Worm (Caenorhabditis elegans) whole organism, L4 larva: ENCODE data around the gene C45G9.9.

Source experiments
- D1046.2 ChIP-seq: fragments of 200-800 bp; sonication (Bioruptor generic); IDR thresholded peaks from 2 replicates; pipeline ENCODE4 v1.3.6; 2022; ENCODE audit warnings: missing genetic modification characterization, missing compliant biosample characterization
- F10B5.3 ChIP-seq: sonication (generic microtip); optimal IDR thresholded peaks from 2 replicates; lab custom pipeline; 2016; ENCODE audit warnings: mild to moderate bottlenecking, missing genetic modification characterization, missing compliant biosample characterization
- F44E2.7 ChIP-seq: fragments of 200-800 bp; sonication (Bioruptor generic); IDR thresholded peaks from 2 replicates; pipeline ENCODE4 v2.1.2; 2022; ENCODE audit warnings: missing genetic modification characterization, missing compliant biosample characterization
- T20F7.1 ChIP-seq: fragments of 200-800 bp; sonication (Bioruptor generic); optimal IDR thresholded peaks from 2 replicates; lab custom pipeline; 2018; ENCODE audit warnings: mild to moderate bottlenecking, missing genetic modification characterization, missing compliant biosample characterization
- T26A8.4 ChIP-seq: fragments of 200-800 bp; sonication (Bioruptor generic); IDR thresholded peaks from 2 replicates; pipeline ENCODE4 v1.3.6; 2022; ENCODE audit warnings: missing genetic modification characterization, missing compliant biosample characterization
- Y75B8A.6 ChIP-seq: fragments of 200-800 bp; sonication (Bioruptor generic); IDR thresholded peaks from 2 replicates; pipeline ENCODE4 v1.3.6; 2022; ENCODE audit warnings: missing genetic modification reagents, missing genetic modification characterization, missing compliant biosample characterization
- aly-2 ChIP-seq: sonication (generic microtip); optimal IDR thresholded peaks from 2 replicates; lab custom pipeline; 2018; ENCODE audit warnings: missing biosample characterization, missing genetic modification characterization
- ama-1 ChIP-seq: fragments of 150-350 bp; optimal IDR thresholded peaks from 2 replicates; lab custom pipeline; 2014; ENCODE audit warnings: inconsistent platforms, mixed read lengths
- ceh-20 ChIP-seq: fragments of 200-800 bp; sonication (Bioruptor generic); IDR thresholded peaks from 2 replicates; pipeline ENCODE4 v1.3.6; 2022; ENCODE audit warnings: missing genetic modification reagents, missing genetic modification characterization, missing compliant biosample characterization
- ceh-44 ChIP-seq: fragments of 200-800 bp; sonication (Bioruptor generic); IDR thresholded peaks from 2 replicates; pipeline ENCODE4 v1.3.6; 2022; ENCODE audit warnings: missing genetic modification reagents, missing genetic modification characterization, missing compliant biosample characterization
- ceh-62 ChIP-seq: sonication (generic microtip); optimal IDR thresholded peaks from 2 replicates; lab custom pipeline; 2017; ENCODE audit warnings: missing biosample characterization, missing genetic modification characterization
- ceh-82 ChIP-seq: sonication (generic microtip); optimal IDR thresholded peaks from 2 replicates; lab custom pipeline; 2017; ENCODE audit warnings: missing biosample characterization, missing genetic modification characterization
- ces-1 ChIP-seq: fragments of 150-350 bp; sonication (generic microtip); optimal IDR thresholded peaks from 4 replicates; lab custom pipeline; 2014; ENCODE audit warnings: missing biosample characterization, missing genetic modification reagents, missing genetic modification characterization
- daf-19 ChIP-seq: fragments of 200-800 bp; sonication (Bioruptor generic); conservative IDR thresholded peaks from 2 replicates; pipeline ENCODE4 v1.3.6; 2022; ENCODE audit warnings: missing genetic modification characterization, missing compliant biosample characterization
- dmd-6 ChIP-seq: fragments of 200-800 bp; sonication (Bioruptor generic); IDR thresholded peaks from 2 replicates; pipeline ENCODE4 v1.3.6; 2022; ENCODE audit warnings: missing genetic modification reagents, missing genetic modification characterization, missing compliant biosample characterization
- dmd-9 ChIP-seq: fragments of 200-800 bp; sonication (Bioruptor generic); IDR thresholded peaks from 2 replicates; pipeline ENCODE4 v1.3.6; 2022; ENCODE audit warnings: missing genetic modification reagents, missing genetic modification characterization, missing compliant biosample characterization
- dve-1 ChIP-seq: sonication (generic microtip); optimal IDR thresholded peaks from 2 replicates; lab custom pipeline; 2017; ENCODE audit warnings: antibody characterized with exemption, mild to moderate bottlenecking, missing genetic modification characterization, missing compliant biosample characterization; ENCODE audit not compliant: insufficient read depth
- fos-1 ChIP-seq: fragments of 150-350 bp; optimal IDR thresholded peaks from 2 replicates; lab custom pipeline; 2014; ENCODE audit warnings: missing biosample characterization, missing genetic modification characterization
- hlh-11 ChIP-seq: fragments of 200-800 bp; sonication (Bioruptor generic); optimal IDR thresholded peaks from 2 replicates; lab custom pipeline; 2018; ENCODE audit warnings: mild to moderate bottlenecking, missing genetic modification characterization, missing compliant biosample characterization
- lim-7 ChIP-seq: fragments of 200-800 bp; sonication (Bioruptor generic); IDR thresholded peaks from 2 replicates; pipeline ENCODE4 v1.3.6; 2022; ENCODE audit warnings: missing genetic modification characterization, missing compliant biosample characterization
- lin-39 ChIP-seq: fragments of 150-350 bp; optimal IDR thresholded peaks from 2 replicates; lab custom pipeline; 2014; ENCODE audit warnings: missing biosample characterization, missing genetic modification reagents, missing genetic modification characterization
- lir-3 ChIP-seq: sonication (generic microtip); optimal IDR thresholded peaks from 2 replicates; lab custom pipeline; 2016; ENCODE audit warnings: mild to moderate bottlenecking, missing genetic modification characterization, missing compliant biosample characterization
- lsy-2 ChIP-seq, 2 experiments: fragments of 150-350 bp in 1 of 2; sonication (generic microtip) in 1 of 2; optimal IDR thresholded peaks; 2 replicates each; lab custom pipeline; 2014 to 2017; ENCODE audit warnings: missing biosample characterization in 2 of 2, missing genetic modification characterization in 2 of 2
- mep-1 ChIP-seq: fragments of 150-350 bp; sonication (generic microtip); optimal IDR thresholded peaks from 3 replicates; lab custom pipeline; 2014; ENCODE audit warnings: missing biosample characterization, missing genetic modification characterization
- mxl-2 ChIP-seq: fragments of 200-800 bp; sonication (Bioruptor generic); conservative IDR thresholded peaks from 2 replicates; pipeline ENCODE4 v1.3.6; 2022; ENCODE audit warnings: missing genetic modification reagents, missing genetic modification characterization, missing compliant biosample characterization
- mxl-3 ChIP-seq: fragments of 200-800 bp; sonication (Bioruptor generic); optimal IDR thresholded peaks from 2 replicates; lab custom pipeline; 2018; ENCODE audit warnings: mild to moderate bottlenecking, missing genetic modification characterization, missing compliant biosample characterization
- nhr-10 ChIP-seq: fragments of 150-350 bp; optimal IDR thresholded peaks from 2 replicates; lab custom pipeline; 2014; ENCODE audit warnings: missing biosample characterization, missing genetic modification characterization
- nhr-102 ChIP-seq: sonication (generic microtip); optimal IDR thresholded peaks from 2 replicates; lab custom pipeline; 2016; ENCODE audit warnings: mild to moderate bottlenecking, missing genetic modification characterization, moderate library complexity, missing compliant biosample characterization
- nhr-111 ChIP-seq: fragments of 200-800 bp; sonication (Bioruptor generic); optimal IDR thresholded peaks from 2 replicates; lab custom pipeline; 2018; ENCODE audit warnings: mild to moderate bottlenecking, missing genetic modification characterization, missing compliant biosample characterization
- nhr-28 ChIP-seq: fragments of 150-350 bp; optimal IDR thresholded peaks from 2 replicates; lab custom pipeline; 2014; ENCODE audit warnings: missing biosample characterization, missing genetic modification characterization
- nhr-41 ChIP-seq: fragments of 200-800 bp; sonication (Bioruptor generic); IDR thresholded peaks from 2 replicates; pipeline ENCODE4 v1.3.6; 2022; ENCODE audit warnings: missing genetic modification reagents, missing genetic modification characterization, missing compliant biosample characterization
- nhr-76 ChIP-seq: fragments of 150-350 bp; optimal IDR thresholded peaks from 2 replicates; lab custom pipeline; 2014; ENCODE audit warnings: missing biosample characterization, missing genetic modification characterization
- php-3 ChIP-seq: fragments of 200-800 bp; sonication (Bioruptor generic); IDR thresholded peaks from 2 replicates; pipeline ENCODE4 v1.3.6; 2022; ENCODE audit warnings: missing genetic modification reagents, missing genetic modification characterization, missing compliant biosample characterization
- rbr-2 ChIP-seq: sonication (generic microtip); optimal IDR thresholded peaks from 2 replicates; lab custom pipeline; 2016; ENCODE audit warnings: missing genotype, missing genetic modification characterization, missing compliant biosample characterization
- sdz-12 ChIP-seq: fragments of 200-800 bp; sonication (Bioruptor generic); optimal IDR thresholded peaks from 2 replicates; lab custom pipeline; 2018; ENCODE audit warnings: mild to moderate bottlenecking, missing genetic modification characterization, missing compliant biosample characterization
- set-16 ChIP-seq: fragments of 200-800 bp; sonication (Bioruptor generic); IDR thresholded peaks from 2 replicates; pipeline ENCODE4 v1.3.6; 2022; ENCODE audit warnings: missing genetic modification reagents, missing genetic modification characterization, missing compliant biosample characterization
- snpc-1.2 ChIP-seq: fragments of 200-800 bp; sonication (Bioruptor generic); IDR thresholded peaks from 2 replicates; pipeline ENCODE4 v1.3.6; 2022; ENCODE audit warnings: missing genetic modification reagents, missing genetic modification characterization, missing compliant biosample characterization
- snpc-4 ChIP-seq: fragments of 150-350 bp; optimal IDR thresholded peaks from 2 replicates; lab custom pipeline; 2014; ENCODE audit warnings: missing biosample characterization, missing genetic modification characterization
- unc-62 ChIP-seq, 3 experiments: fragments of 150-350 bp in 1 of 3; sonication (generic microtip); optimal IDR thresholded peaks in 2 of 3; peaks in 1 of 3; 1 replicate in 1 of 3; 2 replicates in 2 of 3; lab custom pipeline; 2014 to 2017; ENCODE audit warnings: missing biosample characterization in 3 of 3, missing genetic modification characterization in 3 of 3, missing genetic modification reagents in 3 of 3, missing genotype in 1 of 3
- vab-7 ChIP-seq: fragments of 200-800 bp; sonication (Bioruptor generic); IDR thresholded peaks from 2 replicates; pipeline ENCODE4 v1.3.6; 2022; ENCODE audit warnings: missing genetic modification reagents, missing genetic modification characterization, missing compliant biosample characterization
- zfp-3 ChIP-seq: fragments of 200-800 bp; sonication (Bioruptor generic); conservative IDR thresholded peaks from 2 replicates; pipeline ENCODE4 v1.3.6; 2022; ENCODE audit warnings: missing genetic modification reagents, missing genetic modification characterization, missing compliant biosample characterization
- ztf-11 ChIP-seq: fragments of 150-350 bp; optimal IDR thresholded peaks from 2 replicates; lab custom pipeline; 2014; ENCODE audit warnings: missing biosample characterization, missing genetic modification characterization

C45G9.9 gene

DNA sequence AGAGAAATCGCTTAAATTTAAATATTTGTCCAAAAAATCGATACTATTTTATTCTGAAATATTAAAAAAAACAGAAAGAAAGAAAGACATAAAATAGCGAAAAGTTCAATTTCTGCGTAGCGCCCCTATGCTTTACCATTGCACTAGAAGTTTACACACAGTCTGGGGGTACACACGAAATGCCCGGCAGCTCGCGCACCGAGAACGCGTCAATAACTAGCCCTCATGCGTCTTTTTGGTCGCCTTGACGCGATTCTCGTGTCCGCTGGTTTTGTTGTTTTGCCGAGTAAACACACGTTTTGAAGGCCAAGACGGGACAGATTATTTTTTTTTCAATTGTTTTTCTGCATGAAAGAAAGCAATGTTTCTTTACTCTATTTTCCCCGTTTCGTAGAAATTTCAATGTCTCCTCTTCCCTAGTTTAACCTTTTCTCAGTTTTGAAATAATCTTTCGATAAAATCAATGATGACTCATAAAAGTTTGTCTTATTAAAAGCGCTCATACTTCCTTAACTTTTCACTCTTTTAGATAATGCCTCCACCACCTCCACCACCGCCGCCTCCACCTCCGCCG is 37.4 kb downstream of the C45G9.9 start, which contains the start of gene wip-1 (continued):
- TF ChIP-seq nhr-111 (GFP tag; lab: Kevin White, UChicago) (peak; percentile 86), mep-1 (peak; percentile 99), nhr-10 (peak; percentile 44), dve-1 (tag; lab: Kevin White, UChicago) (peak; percentile 100), rbr-2 (tag; lab: Kevin White, UChicago) (peak; percentile 98), unc-62 (GFP tag; optimal IDR thresholded peaks at IDR 0.05 in 1 of 2; lab: Kevin White, UChicago) (peak in 1 of 2 experiments; percentile 99), unc-62 (tag; optimal IDR thresholded peaks at IDR 0.05; lab: Kevin White, UChicago) (peak; percentile 30), ztf-11 (tag; lab: Kevin White, UChicago) (peak; percentile 18), set-16 (peak; percentile 60), F44E2.7 (GFP tag; lab: Robert Waterston, UW) (peak; percentile 87), mxl-2 (peak; percentile 62), daf-19 (GFP tag; lab: Robert Waterston, UW) (peak; percentile 95), hlh-11 (peak; percentile 98), dmd-6 (GFP tag; lab: Robert Waterston, UW) (peak; percentile 96), lsy-2 (tag; optimal IDR thresholded peaks at IDR 0.05; lab: Kevin White, UChicago) (peak; percentile 88 to 97), lir-3 (peak; percentile 52), nhr-28 (tag; lab: Kevin White, UChicago) (peak; percentile 98), vab-7 (GFP tag; lab: Robert Waterston, UW) (peak; percentile 88), ceh-82 (no peak), nhr-102 (peak; percentile 97), Y75B8A.6 (GFP tag; lab: Robert Waterston, UW) (no peak), F10B5.3 (tag; lab: Kevin White, UChicago) (peak; percentile 93), ceh-20 (GFP tag; lab: Robert Waterston, UW) (peak; percentile 95), aly-2 (no peak), ama-1 (lab: Kevin White, UChicago) (peak; percentile 36), fos-1 (tag; lab: Kevin White, UChicago) (peak; percentile 44), ces-1 (GFP tag; lab: Kevin White, UChicago) (peak; percentile 33), ceh-44 (GFP tag; lab: Robert Waterston, UW) (peak; percentile 46; the same call in 1 of the 2 replicates), sdz-12 (GFP tag; lab: Kevin White, UChicago) (peak; percentile 33), zfp-3 (GFP tag; lab: Robert Waterston, UW) (peak; percentile 94), nhr-76 (tag; lab: Kevin White, UChicago) (peak; percentile 53), T20F7.1 (GFP tag; lab: Kevin White, UChicago) (peak; percentile 95), ceh-62 (tag; lab: Kevin White, UChicago) (no peak), D1046.2 (peak; percentile 74; the same call in 1 of the 2 replicates), snpc-4 (tag; lab: Kevin White, UChicago) (peak; percentile 52)

DNA sequence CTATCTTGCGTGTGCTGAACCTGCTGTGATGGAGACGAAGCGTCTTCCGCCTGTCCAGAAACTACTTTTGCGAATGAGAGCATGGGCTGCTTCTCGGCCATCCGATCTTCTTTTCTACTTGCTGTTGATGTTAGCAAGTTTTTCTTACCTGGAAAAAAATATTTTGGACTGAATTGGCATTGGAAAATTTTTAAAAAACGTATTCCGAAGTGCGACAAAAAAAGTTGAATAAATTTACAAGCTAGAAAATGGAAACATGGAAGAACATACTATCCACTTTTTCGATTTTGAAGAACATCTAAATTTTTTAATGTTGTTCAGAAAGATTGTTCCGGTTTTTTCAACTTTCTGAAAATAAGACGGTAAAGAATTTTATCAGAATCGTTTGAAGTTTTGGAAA is 38.1 kb downstream of the C45G9.9 start, which contains the start of gene larp-1:
larp-1 (minus strand) TSS at position 101 of the 400 bp plus-strand sequence.
- no peak for TF ChIP-seq T26A8.4 (GFP tag; lab: Robert Waterston, UW)
- TF ChIP-seq php-3 (GFP tag; lab: Robert Waterston, UW), result no peak
- no peak for TF ChIP-seq lim-7 (GFP tag; lab: Robert Waterston, UW)
- TF ChIP-seq set-16, result no peak
- no peak for TF ChIP-seq dmd-9 (GFP tag; lab: Robert Waterston, UW)
- TF ChIP-seq lin-39 (tag; lab: Kevin White, UChicago), result no peak
- TF ChIP-seq snpc-1.2 (GFP tag; lab: Robert Waterston, UW), result no peak
- TF ChIP-seq mxl-3, result no peak
- no peak for TF ChIP-seq nhr-41
- no peak for TF ChIP-seq ceh-44 (GFP tag; lab: Robert Waterston, UW)
- TF ChIP-seq, all 104 proteins: peak for 0
